Worm (Caenorhabditis elegans) whole organism, L4 larva: ENCODE measurements around the gene mpz-1.

ENCODE experiments used
- F10B5.3 ChIP-seq: sonication (generic microtip); optimal IDR thresholded peaks from 2 replicates; lab custom pipeline; 2016; ENCODE audit warnings: mild to moderate bottlenecking, missing genetic modification characterization, missing compliant biosample characterization
- F37D6.2 ChIP-seq: sonication (generic microtip); optimal IDR thresholded peaks from 2 replicates; lab custom pipeline; 2016; ENCODE audit warnings: mild to moderate bottlenecking, missing genetic modification characterization, missing compliant biosample characterization
- F49E8.2 ChIP-seq: sonication (generic microtip); optimal IDR thresholded peaks from 2 replicates; lab custom pipeline; 2016; ENCODE audit warnings: missing compliant biosample characterization, mild to moderate bottlenecking, missing genetic modification characterization, borderline replicate concordance
- T26A8.4 ChIP-seq: fragments of 200-800 bp; sonication (Bioruptor generic); IDR thresholded peaks from 2 replicates; pipeline ENCODE4 v1.3.6; 2022; ENCODE audit warnings: missing genetic modification characterization, missing compliant biosample characterization
- Y105C5A.15 ChIP-seq: fragments of 200-800 bp; sonication (Bioruptor generic); IDR thresholded peaks from 2 replicates; pipeline ENCODE4 v1.3.6; 2022; ENCODE audit warnings: missing genetic modification characterization, missing compliant biosample characterization
- Y48G9A.11 ChIP-seq: fragments of 200-800 bp; sonication (Bioruptor generic); IDR thresholded peaks from 2 replicates; pipeline ENCODE4 v1.3.6; 2022; ENCODE audit warnings: missing genetic modification reagents, missing genetic modification characterization, missing compliant biosample characterization
- Y5F2A.4 ChIP-seq: fragments of 200-800 bp; sonication (Bioruptor generic); optimal IDR thresholded peaks from 2 replicates; lab custom pipeline; 2018; ENCODE audit warnings: mild to moderate bottlenecking, missing genetic modification characterization, missing compliant biosample characterization
- aha-1 ChIP-seq: fragments of 150-350 bp; peaks from one replicate; lab custom pipeline; 2014; ENCODE audit warnings: missing biosample characterization, missing genetic modification characterization
- arid-1 ChIP-seq: fragments of 200-800 bp; sonication (Bioruptor generic); conservative IDR thresholded peaks from 2 replicates; pipeline ENCODE4 v1.3.6; 2022; ENCODE audit warnings: missing genetic modification reagents, missing genetic modification characterization, missing compliant biosample characterization
- ceh-20 ChIP-seq: fragments of 200-800 bp; sonication (Bioruptor generic); IDR thresholded peaks from 2 replicates; pipeline ENCODE4 v1.3.6; 2022; ENCODE audit warnings: missing genetic modification reagents, missing genetic modification characterization, missing compliant biosample characterization
- ceh-62 ChIP-seq: sonication (generic microtip); optimal IDR thresholded peaks from 2 replicates; lab custom pipeline; 2017; ENCODE audit warnings: missing biosample characterization, missing genetic modification characterization
- cey-2 ChIP-seq: sonication (generic microtip); optimal IDR thresholded peaks from 3 replicates; lab custom pipeline; 2017; ENCODE audit warnings: missing genetic modification characterization, mild to moderate bottlenecking, missing compliant biosample characterization, antibody characterized with exemption, borderline replicate concordance; ENCODE audit not compliant: insufficient read depth
- ctbp-1 ChIP-seq: fragments of 200-800 bp; sonication (Bioruptor generic); IDR thresholded peaks from 2 replicates; pipeline ENCODE4 v1.3.6; 2022; ENCODE audit warnings: missing genetic modification reagents, missing genetic modification characterization, missing compliant biosample characterization
- daf-12 ChIP-seq: fragments of 150-350 bp; optimal IDR thresholded peaks from 2 replicates; lab custom pipeline; 2014; ENCODE audit warnings: missing biosample characterization, missing genetic modification reagents, missing genetic modification characterization
- dmd-8 ChIP-seq: fragments of 200-800 bp; sonication (Bioruptor generic); IDR thresholded peaks from 2 replicates; pipeline ENCODE4 v1.3.6; 2022; ENCODE audit warnings: missing genetic modification characterization, missing compliant biosample characterization
- dmd-9 ChIP-seq: fragments of 200-800 bp; sonication (Bioruptor generic); IDR thresholded peaks from 2 replicates; pipeline ENCODE4 v1.3.6; 2022; ENCODE audit warnings: missing genetic modification reagents, missing genetic modification characterization, missing compliant biosample characterization
- duxl-1 ChIP-seq: sonication (generic microtip); optimal IDR thresholded peaks from 2 replicates; lab custom pipeline; 2016; ENCODE audit warnings: mild to moderate bottlenecking, missing genetic modification characterization, moderate library complexity, missing compliant biosample characterization; ENCODE audit not compliant: poor library complexity
- egl-43 ChIP-seq: fragments of 200-800 bp; sonication (Bioruptor generic); IDR thresholded peaks from 2 replicates; pipeline ENCODE4 v1.3.6; 2022; ENCODE audit warnings: missing genetic modification reagents, missing genetic modification characterization, missing compliant biosample characterization
- fkh-10 ChIP-seq: fragments of 150-350 bp; optimal IDR thresholded peaks from 2 replicates; lab custom pipeline; 2014; ENCODE audit warnings: missing biosample characterization, missing genetic modification reagents, missing genetic modification characterization
- fos-1 ChIP-seq: fragments of 150-350 bp; optimal IDR thresholded peaks from 2 replicates; lab custom pipeline; 2014; ENCODE audit warnings: missing biosample characterization, missing genetic modification characterization
- gei-8 ChIP-seq: fragments of 200-800 bp; sonication (Bioruptor generic); optimal IDR thresholded peaks from 2 replicates; lab custom pipeline; 2018; ENCODE audit warnings: mild to moderate bottlenecking, missing genetic modification characterization, missing compliant biosample characterization
- hif-1 ChIP-seq, 2 experiments: sonication (generic microtip); optimal IDR thresholded peaks; 2 replicates each; lab custom pipeline; 2016 to 2017; ENCODE audit warnings: missing compliant biosample characterization in 2 of 2, missing genetic modification characterization in 2 of 2, missing genetic modification reagents in 2 of 2, missing genotype in 2 of 2, mild to moderate bottlenecking in 1 of 2
- hlh-11 ChIP-seq: fragments of 200-800 bp; sonication (Bioruptor generic); optimal IDR thresholded peaks from 2 replicates; lab custom pipeline; 2018; ENCODE audit warnings: mild to moderate bottlenecking, missing genetic modification characterization, missing compliant biosample characterization
- jun-1 ChIP-seq: fragments of 150-350 bp; optimal IDR thresholded peaks from 2 replicates; lab custom pipeline; 2014; ENCODE audit warnings: missing biosample characterization, missing genetic modification reagents, missing genetic modification characterization
- lim-7 ChIP-seq: fragments of 200-800 bp; sonication (Bioruptor generic); IDR thresholded peaks from 2 replicates; pipeline ENCODE4 v1.3.6; 2022; ENCODE audit warnings: missing genetic modification characterization, missing compliant biosample characterization
- lin-13 ChIP-seq: fragments of 150-350 bp; optimal IDR thresholded peaks from 2 replicates; lab custom pipeline; 2014; ENCODE audit warnings: missing biosample characterization, missing genetic modification reagents, missing genetic modification characterization
- lin-39 ChIP-seq: fragments of 150-350 bp; optimal IDR thresholded peaks from 2 replicates; lab custom pipeline; 2014; ENCODE audit warnings: missing biosample characterization, missing genetic modification reagents, missing genetic modification characterization
- lsy-2 ChIP-seq, 2 experiments: fragments of 150-350 bp in 1 of 2; sonication (generic microtip) in 1 of 2; optimal IDR thresholded peaks; 2 replicates each; lab custom pipeline; 2014 to 2017; ENCODE audit warnings: missing biosample characterization in 2 of 2, missing genetic modification characterization in 2 of 2
- mdl-1 ChIP-seq, 2 experiments: fragments of 150-350 bp in 1 of 2; sonication (generic microtip) in 1 of 2; optimal IDR thresholded peaks; 2 replicates each; lab custom pipeline; 2014 to 2017; ENCODE audit warnings: missing biosample characterization in 2 of 2, missing genetic modification characterization in 2 of 2
- mep-1 ChIP-seq: fragments of 150-350 bp; sonication (generic microtip); optimal IDR thresholded peaks from 3 replicates; lab custom pipeline; 2014; ENCODE audit warnings: missing biosample characterization, missing genetic modification characterization
- mxl-3 ChIP-seq: fragments of 200-800 bp; sonication (Bioruptor generic); optimal IDR thresholded peaks from 2 replicates; lab custom pipeline; 2018; ENCODE audit warnings: mild to moderate bottlenecking, missing genetic modification characterization, missing compliant biosample characterization
- nhr-10 ChIP-seq: fragments of 150-350 bp; optimal IDR thresholded peaks from 2 replicates; lab custom pipeline; 2014; ENCODE audit warnings: missing biosample characterization, missing genetic modification characterization
- nhr-102 ChIP-seq: sonication (generic microtip); optimal IDR thresholded peaks from 2 replicates; lab custom pipeline; 2016; ENCODE audit warnings: mild to moderate bottlenecking, missing genetic modification characterization, moderate library complexity, missing compliant biosample characterization
- nhr-111 ChIP-seq: fragments of 200-800 bp; sonication (Bioruptor generic); optimal IDR thresholded peaks from 2 replicates; lab custom pipeline; 2018; ENCODE audit warnings: mild to moderate bottlenecking, missing genetic modification characterization, missing compliant biosample characterization
- nhr-237 ChIP-seq: sonication (generic microtip); optimal IDR thresholded peaks from 2 replicates; lab custom pipeline; 2017; ENCODE audit warnings: missing biosample characterization, missing genetic modification characterization
- nhr-25 ChIP-seq: sonication (generic microtip); optimal IDR thresholded peaks from 2 replicates; lab custom pipeline; 2017; ENCODE audit warnings: missing genetic modification characterization, mild to moderate bottlenecking, missing compliant biosample characterization, antibody characterized with exemption, moderate library complexity, borderline replicate concordance; ENCODE audit not compliant: insufficient read depth
- nhr-48 ChIP-seq: sonication (generic microtip); optimal IDR thresholded peaks from 2 replicates; lab custom pipeline; 2016; ENCODE audit warnings: mild to moderate bottlenecking, missing genetic modification characterization, missing compliant biosample characterization
- nhr-76 ChIP-seq: fragments of 150-350 bp; optimal IDR thresholded peaks from 2 replicates; lab custom pipeline; 2014; ENCODE audit warnings: missing biosample characterization, missing genetic modification characterization
- nhr-77 ChIP-seq: fragments of 150-350 bp; optimal IDR thresholded peaks from 2 replicates; lab custom pipeline; 2014; ENCODE audit warnings: missing biosample characterization, missing genetic modification characterization
- pha-4 ChIP-seq, 2 experiments: fragments of 150-350 bp in 1 of 2; fragments of 200-800 bp in 1 of 2; sonication (Bioruptor generic) in 1 of 2; IDR thresholded peaks in 1 of 2; optimal IDR thresholded peaks in 1 of 2; 2 replicates each; pipeline versions ENCODE4 v1.3.6 to Lab custom; 2014 to 2022; ENCODE audit warnings: missing genetic modification characterization in 2 of 2, missing genetic modification reagents in 2 of 2, missing biosample characterization in 1 of 2, missing compliant biosample characterization in 1 of 2
- snpc-1.2 ChIP-seq: fragments of 200-800 bp; sonication (Bioruptor generic); IDR thresholded peaks from 2 replicates; pipeline ENCODE4 v1.3.6; 2022; ENCODE audit warnings: missing genetic modification reagents, missing genetic modification characterization, missing compliant biosample characterization
- snpc-4 ChIP-seq: fragments of 150-350 bp; optimal IDR thresholded peaks from 2 replicates; lab custom pipeline; 2014; ENCODE audit warnings: missing biosample characterization, missing genetic modification characterization
- spr-1 ChIP-seq: sonication (generic microtip); optimal IDR thresholded peaks from 2 replicates; lab custom pipeline; 2016; ENCODE audit warnings: mild to moderate bottlenecking, missing genetic modification characterization, missing compliant biosample characterization
- tag-97 ChIP-seq: fragments of 200-800 bp; sonication (Bioruptor generic); IDR thresholded peaks from 2 replicates; pipeline ENCODE4 v1.3.6; 2022; ENCODE audit warnings: missing genetic modification characterization, missing compliant biosample characterization
- unc-130 ChIP-seq: sonication (generic microtip); optimal IDR thresholded peaks from 2 replicates; lab custom pipeline; 2016; ENCODE audit warnings: missing genetic modification reagents, missing genetic modification characterization, missing compliant biosample characterization
- vab-7 ChIP-seq: fragments of 200-800 bp; sonication (Bioruptor generic); IDR thresholded peaks from 2 replicates; pipeline ENCODE4 v1.3.6; 2022; ENCODE audit warnings: missing genetic modification reagents, missing genetic modification characterization, missing compliant biosample characterization
- zag-1 ChIP-seq: fragments of 150-350 bp; optimal IDR thresholded peaks from 2 replicates; lab custom pipeline; 2014; ENCODE audit warnings: missing biosample characterization, missing genetic modification characterization
- zfp-2 ChIP-seq: sonication (generic microtip); optimal IDR thresholded peaks from 2 replicates; lab custom pipeline; 2016; ENCODE audit warnings: mild to moderate bottlenecking, missing genetic modification characterization, missing compliant biosample characterization
- zfp-3 ChIP-seq: fragments of 200-800 bp; sonication (Bioruptor generic); conservative IDR thresholded peaks from 2 replicates; pipeline ENCODE4 v1.3.6; 2022; ENCODE audit warnings: missing genetic modification reagents, missing genetic modification characterization, missing compliant biosample characterization
- zip-2 ChIP-seq: fragments of 150-350 bp; optimal IDR thresholded peaks from 2 replicates; lab custom pipeline; 2014; ENCODE audit warnings: missing biosample characterization, missing genetic modification characterization
- ztf-7 ChIP-seq: fragments of 150-350 bp; optimal IDR thresholded peaks from 2 replicates; lab custom pipeline; 2014; ENCODE audit warnings: missing biosample characterization, missing genetic modification characterization

Gene mpz-1

ce11 chrII:10798429-10798893 lies 20.5 kb upstream of the mpz-1 start, which contains the start of gene npp-19:
npp-19 (minus strand) TSS chrII:10798479.
- peak in 1 of 2 experiments; percentile 86 for TF ChIP-seq lsy-2 (tag; optimal IDR thresholded peaks at IDR 0.05; lab: Kevin White, UChicago)
- peak; percentile 93 for TF ChIP-seq aha-1 (tag; lab: Kevin White, UChicago)
- no peak for TF ChIP-seq fos-1 (tag; lab: Kevin White, UChicago)
- no peak for TF ChIP-seq F49E8.2 (tag; lab: Kevin White, UChicago)
- peak; percentile 57 for TF ChIP-seq mep-1 (tag; lab: Kevin White, UChicago)
- TF ChIP-seq snpc-1.2 (GFP tag; lab: Robert Waterston, UW) = no peak
- TF ChIP-seq vab-7 (GFP tag; lab: Robert Waterston, UW) = no peak
- no peak for TF ChIP-seq dmd-9 (GFP tag; lab: Robert Waterston, UW)
- TF ChIP-seq Y48G9A.11 = no peak
- TF ChIP-seq tag-97 (GFP tag; lab: Robert Waterston, UW) = no peak
- TF ChIP-seq duxl-1 (tag; lab: Kevin White, UChicago) = no peak
- no peak for TF ChIP-seq hif-1 (tag; optimal IDR thresholded peaks at IDR 0.05; lab: Kevin White, UChicago)
- no peak for TF ChIP-seq daf-12
- TF ChIP-seq dmd-8 (GFP tag; lab: Robert Waterston, UW) = no peak
- TF ChIP-seq zfp-2 (tag; lab: Kevin White, UChicago) = no peak
- TF ChIP-seq T26A8.4 (GFP tag; lab: Robert Waterston, UW) = no peak
- no peak for TF ChIP-seq ztf-7 (tag; lab: Kevin White, UChicago)
- no peak for TF ChIP-seq ctbp-1
- peak; percentile 35 for TF ChIP-seq nhr-77 (tag; lab: Kevin White, UChicago)
- TF ChIP-seq nhr-102 (tag; lab: Kevin White, UChicago) = no peak
- no peak for TF ChIP-seq zfp-3
- no peak for TF ChIP-seq ceh-20 (GFP tag; lab: Robert Waterston, UW)
- TF ChIP-seq egl-43 (GFP tag; lab: Robert Waterston, UW) = no peak
- no peak for TF ChIP-seq spr-1 (tag; lab: Kevin White, UChicago)
- no peak for TF ChIP-seq cey-2 (tag; lab: Kevin White, UChicago)
- TF ChIP-seq Y5F2A.4 (GFP tag; lab: Kevin White, UChicago) = no peak
- TF ChIP-seq pha-4 (GFP tag; IDR thresholded peaks at IDR 0.05; lab: Robert Waterston, UW) = 0 out of 2 replicates have a peak, but pooled peaks have one; percentile 51
- peak; percentile 59 for TF ChIP-seq pha-4 (tag; optimal IDR thresholded peaks at IDR 0.05; lab: Kevin White, UChicago)
- TF ChIP-seq nhr-111 (GFP tag; lab: Kevin White, UChicago) = no peak
- no peak for TF ChIP-seq nhr-48
- TF ChIP-seq mxl-3 = no peak
- no peak for TF ChIP-seq unc-130 (GFP tag; lab: Kevin White, UChicago)
- TF ChIP-seq F10B5.3 = no peak
- TF ChIP-seq nhr-10 (tag; lab: Kevin White, UChicago) = no peak
- no peak for TF ChIP-seq F37D6.2 (tag; lab: Kevin White, UChicago)
- TF ChIP-seq snpc-4 = no peak
- no peak for TF ChIP-seq fkh-10
- TF ChIP-seq nhr-237 (tag; lab: Kevin White, UChicago) = no peak
- TF ChIP-seq ceh-62 (tag; lab: Kevin White, UChicago) = no peak
- no peak for TF ChIP-seq zag-1 (tag; lab: Kevin White, UChicago)
- TF ChIP-seq gei-8 (GFP tag; lab: Kevin White, UChicago) = no peak
- TF ChIP-seq jun-1 (tag; lab: Kevin White, UChicago) = no peak
- TF ChIP-seq zip-2 (tag; lab: Kevin White, UChicago) = no peak
- TF ChIP-seq arid-1 (GFP tag; lab: Robert Waterston, UW) = no peak
- TF ChIP-seq nhr-25 (tag; lab: Kevin White, UChicago) = no peak
- no peak for TF ChIP-seq nhr-76 (tag; lab: Kevin White, UChicago)
- TF ChIP-seq mdl-1 (tag; optimal IDR thresholded peaks at IDR 0.05; lab: Kevin White, UChicago) = no peak
- no peak for TF ChIP-seq Y105C5A.15 (GFP tag; lab: Robert Waterston, UW)
- no peak for TF ChIP-seq lin-39 (tag; lab: Kevin White, UChicago)
- no peak for TF ChIP-seq lim-7 (GFP tag; lab: Robert Waterston, UW)
- TF ChIP-seq hlh-11 = peak; percentile 30
- no peak for TF ChIP-seq lin-13 (GFP tag; lab: Kevin White, UChicago)
